Worm (Caenorhabditis elegans) whole organism, young adult: ENCODE results near the gene ldb-1.

ENCODE experiments used
- B0019.2 ChIP-seq: fragments of 200-800 bp; sonication (Bioruptor generic); conservative IDR thresholded peaks from 2 replicates; pipeline ENCODE4 v1.3.6; 2022; ENCODE audit warnings: missing genetic modification reagents, missing genetic modification characterization, missing compliant biosample characterization
- B0035.1 ChIP-seq: sonication (generic microtip); optimal IDR thresholded peaks from 2 replicates; lab custom pipeline; 2016; ENCODE audit warnings: missing genetic modification characterization, mild to moderate bottlenecking, missing compliant biosample characterization, missing genotype, missing genetic modification reagents
- B0261.1 ChIP-seq: sonication (generic microtip); optimal IDR thresholded peaks from 2 replicates; lab custom pipeline; 2016; ENCODE audit warnings: mild to moderate bottlenecking, missing genetic modification characterization, moderate library complexity, missing compliant biosample characterization
- C06A6.2 ChIP-seq: fragments of 200-800 bp; sonication (Bioruptor generic); conservative IDR thresholded peaks from 2 replicates; pipeline ENCODE4 v1.3.6; 2022; ENCODE audit warnings: missing genetic modification characterization, missing compliant biosample characterization
- F22D6.2 ChIP-seq: sonication (generic microtip); optimal IDR thresholded peaks from 2 replicates; lab custom pipeline; 2016; ENCODE audit warnings: mild to moderate bottlenecking, missing genetic modification characterization, missing compliant biosample characterization
- F33H1.4 ChIP-seq: fragments of 200-800 bp; sonication (Bioruptor generic); IDR thresholded peaks from 2 replicates; pipeline ENCODE4 v1.3.6; 2022; ENCODE audit warnings: missing genetic modification reagents, missing genetic modification characterization, missing compliant biosample characterization
- F37B4.10 ChIP-seq: fragments of 200-800 bp; sonication (Bioruptor generic); IDR thresholded peaks from 2 replicates; pipeline ENCODE4 v1.3.6; 2022; ENCODE audit warnings: missing genetic modification characterization, missing compliant biosample characterization
- F57C9.4 ChIP-seq: sonication (generic microtip); optimal IDR thresholded peaks from 2 replicates; lab custom pipeline; 2017; ENCODE audit warnings: mild to moderate bottlenecking, missing genetic modification characterization, missing compliant biosample characterization
- K11D2.4 ChIP-seq: fragments of 200-800 bp; sonication (Bioruptor generic); IDR thresholded peaks from 2 replicates; pipeline ENCODE4 v1.3.6; 2022; ENCODE audit warnings: missing genetic modification reagents, missing genetic modification characterization, missing compliant biosample characterization
- T26A5.8 ChIP-seq: sonication (generic microtip); optimal IDR thresholded peaks from 2 replicates; lab custom pipeline; 2016; ENCODE audit warnings: missing genetic modification characterization, missing compliant biosample characterization
- attf-3 ChIP-seq: fragments of 200-800 bp; sonication (Bioruptor generic); conservative IDR thresholded peaks from 2 replicates; pipeline ENCODE4 v1.3.6; 2022; ENCODE audit warnings: missing genetic modification reagents, missing genetic modification characterization, missing compliant biosample characterization
- cebp-1 ChIP-seq, 2 experiments: fragments of 200-800 bp in 1 of 2; sonication (Bioruptor generic) in 1 of 2; sonication (generic microtip) in 1 of 2; IDR thresholded peaks in 1 of 2; optimal IDR thresholded peaks in 1 of 2; 2 replicates each; pipeline versions ENCODE4 v1.3.6 to Lab custom; 2017 to 2022; ENCODE audit warnings: missing compliant biosample characterization in 2 of 2, missing genetic modification characterization in 2 of 2, mild to moderate bottlenecking in 1 of 2, missing genetic modification reagents in 1 of 2, moderate library complexity in 1 of 2
- ceh-100 ChIP-seq: fragments of 200-800 bp; sonication (Bioruptor generic); IDR thresholded peaks from 2 replicates; pipeline ENCODE4 v1.3.6; 2022; ENCODE audit warnings: missing genetic modification reagents, missing genetic modification characterization, missing compliant biosample characterization
- ceh-27 ChIP-seq: fragments of 200-800 bp; sonication (Bioruptor generic); optimal IDR thresholded peaks from 2 replicates; lab custom pipeline; 2018; ENCODE audit warnings: mild to moderate bottlenecking, missing genetic modification characterization, moderate library complexity, missing compliant biosample characterization
- dpff-1 ChIP-seq: sonication (generic microtip); optimal IDR thresholded peaks from 2 replicates; lab custom pipeline; 2017; ENCODE audit warnings: mild to moderate bottlenecking, missing genetic modification characterization, missing compliant biosample characterization
- egrh-3 ChIP-seq: fragments of 200-800 bp; sonication (Bioruptor generic); IDR thresholded peaks from 2 replicates; pipeline ENCODE4 v1.3.6; 2022; ENCODE audit warnings: missing genetic modification reagents, missing genetic modification characterization, missing compliant biosample characterization
- ekl-4 ChIP-seq: fragments of 200-800 bp; sonication (Bioruptor generic); IDR thresholded peaks from 2 replicates; pipeline ENCODE4 v1.3.6; 2022; ENCODE audit warnings: missing genetic modification reagents, missing genetic modification characterization, missing compliant biosample characterization
- gei-17 ChIP-seq: fragments of 200-800 bp; sonication (Bioruptor generic); optimal IDR thresholded peaks from 2 replicates; lab custom pipeline; 2018; ENCODE audit warnings: mild to moderate bottlenecking, missing genetic modification characterization, missing compliant biosample characterization
- him-1 ChIP-seq: sonication (generic microtip); optimal IDR thresholded peaks from 2 replicates; lab custom pipeline; 2016; ENCODE audit warnings: missing genotype, missing genetic modification reagents, missing genetic modification characterization, missing compliant biosample characterization
- hmg-20 ChIP-seq: fragments of 200-800 bp; sonication (Bioruptor generic); IDR thresholded peaks from 2 replicates; pipeline ENCODE4 v1.3.6; 2022; ENCODE audit warnings: missing genetic modification reagents, missing genetic modification characterization, missing compliant biosample characterization
- madf-8 ChIP-seq: fragments of 200-800 bp; sonication (Bioruptor generic); conservative IDR thresholded peaks from 2 replicates; pipeline ENCODE4 v1.3.6; 2022; ENCODE audit warnings: missing genetic modification reagents, missing genetic modification characterization, missing compliant biosample characterization
- mel-28 ChIP-seq: sonication (generic microtip); optimal IDR thresholded peaks from 2 replicates; lab custom pipeline; 2016; ENCODE audit warnings: borderline replicate concordance, mild to moderate bottlenecking, missing genetic modification characterization, missing compliant biosample characterization
- nfyb-1 ChIP-seq: fragments of 200-800 bp; sonication (Bioruptor generic); IDR thresholded peaks from 2 replicates; pipeline ENCODE4 v1.3.6; 2022; ENCODE audit warnings: missing genetic modification reagents, missing genetic modification characterization, missing compliant biosample characterization
- nhr-179 ChIP-seq: sonication (generic microtip); optimal IDR thresholded peaks from 2 replicates; lab custom pipeline; 2016; ENCODE audit warnings: mild to moderate bottlenecking, missing genetic modification characterization, missing compliant biosample characterization
- nhr-27 ChIP-seq: fragments of 200-800 bp; sonication (Bioruptor generic); optimal IDR thresholded peaks from 2 replicates; lab custom pipeline; 2018; ENCODE audit warnings: mild to moderate bottlenecking, missing genetic modification characterization, moderate library complexity, missing compliant biosample characterization
- nhr-90 ChIP-seq: sonication (generic microtip); optimal IDR thresholded peaks from 2 replicates; lab custom pipeline; 2016; ENCODE audit warnings: missing genotype, mild to moderate bottlenecking, missing genetic modification characterization, missing compliant biosample characterization
- pbrm-1 ChIP-seq: fragments of 200-800 bp; sonication (Bioruptor generic); IDR thresholded peaks from 2 replicates; pipeline ENCODE4 v1.3.6; 2022; ENCODE audit warnings: missing genetic modification reagents, missing genetic modification characterization, missing compliant biosample characterization
- snpc-4 ChIP-seq, 5 experiments: fragments of 150-350 bp in 1 of 5; sonication (generic microtip) in 4 of 5; optimal IDR thresholded peaks; 2 replicates each; lab custom pipeline; 2014 to 2018; ENCODE audit warnings: missing genetic modification characterization in 5 of 5, missing biosample characterization in 3 of 5, antibody characterized with exemption in 2 of 5, mild to moderate bottlenecking in 2 of 5, missing compliant biosample characterization in 2 of 5, missing genotype in 2 of 5, moderate library complexity in 2 of 5, missing genetic modification reagents in 1 of 5
- tbp1 ChIP-seq: fragments of 200-800 bp; sonication (Bioruptor generic); optimal IDR thresholded peaks from 2 replicates; lab custom pipeline; 2018; ENCODE audit warnings: mild to moderate bottlenecking, missing genetic modification characterization, missing compliant biosample characterization
- zfh-2 ChIP-seq: fragments of 200-800 bp; sonication (Bioruptor generic); conservative IDR thresholded peaks from 2 replicates; pipeline ENCODE4 v1.3.6; 2022; ENCODE audit warnings: missing genetic modification reagents, missing genetic modification characterization, missing compliant biosample characterization
- zim-3 ChIP-seq: sonication (generic microtip); optimal IDR thresholded peaks from 2 replicates; lab custom pipeline; 2017; ENCODE audit warnings: mild to moderate bottlenecking, missing genetic modification characterization, moderate library complexity, missing compliant biosample characterization

ldb-1 gene

DNA sequence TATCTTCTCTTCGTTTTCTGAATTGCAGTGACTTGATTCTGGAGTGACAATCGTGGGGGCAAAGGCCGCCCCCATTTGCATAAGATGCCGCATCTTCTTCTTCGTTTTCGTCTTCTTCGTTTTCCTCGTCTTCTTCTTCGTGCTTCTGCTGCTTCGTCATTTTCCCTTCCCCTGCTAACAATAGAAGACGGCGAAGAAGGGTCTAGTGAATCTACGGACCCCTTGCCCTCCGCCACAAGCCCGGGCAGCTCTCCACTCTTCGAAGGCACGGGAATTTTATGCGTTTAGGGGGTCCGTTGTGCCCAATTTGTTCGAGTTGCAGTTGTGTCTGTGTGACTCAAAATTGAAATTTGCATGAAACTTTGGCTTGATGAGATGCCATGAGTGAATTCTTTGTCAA lies 3.2 kb downstream of the ldb-1 start (continued):
- no peak for TF ChIP-seq ceh-100 (GFP tag; lab: Robert Waterston, UW)
- no peak for TF ChIP-seq nhr-27 (tag; lab: Kevin White, UChicago)
- 0 out of 2 replicates have a peak, but pooled peaks have one; percentile 11 for TF ChIP-seq pbrm-1 (GFP tag; lab: Robert Waterston, UW)
- TF ChIP-seq nfyb-1, result 0 out of 2 replicates have a peak, but pooled peaks have one; percentile 38
- TF ChIP-seq K11D2.4 (GFP tag; lab: Robert Waterston, UW), result no peak
- no peak for TF ChIP-seq F22D6.2 (tag; lab: Kevin White, UChicago)
- TF ChIP-seq egrh-3 (GFP tag; lab: Robert Waterston, UW), result no peak
- no peak for TF ChIP-seq hmg-20 (GFP tag; lab: Robert Waterston, UW)
- TF ChIP-seq him-1 (tag; lab: Kevin White, UChicago), result no peak
- no peak for TF ChIP-seq B0261.1 (tag; lab: Kevin White, UChicago)
- no peak for TF ChIP-seq cebp-1 (GFP tag; IDR thresholded peaks at IDR 0.05; lab: Robert Waterston, UW)
- no peak for TF ChIP-seq cebp-1 (tag; optimal IDR thresholded peaks at IDR 0.05; lab: Kevin White, UChicago)

- TF ChIP-seq snpc-4 (GFP tag; optimal IDR thresholded peaks at IDR 0.05; lab: Kevin White, UChicago), result no peak
- TF ChIP-seq snpc-4 (tag; optimal IDR thresholded peaks at IDR 0.05; lab: Kevin White, UChicago), result no peak
- no peak for TF ChIP-seq F57C9.4 (tag; lab: Kevin White, UChicago)
- no peak for TF ChIP-seq C06A6.2
- no peak for TF ChIP-seq B0261.1 (tag; lab: Kevin White, UChicago)
- no peak for TF ChIP-seq ekl-4
- TF ChIP-seq dpff-1 (tag; lab: Kevin White, UChicago), result no peak
- no peak for TF ChIP-seq F22D6.2 (tag; lab: Kevin White, UChicago)
- no peak for TF ChIP-seq zim-3
- no peak for TF ChIP-seq tbp1
- TF ChIP-seq madf-8 (GFP tag; lab: Robert Waterston, UW), result no peak
- no peak for TF ChIP-seq nfyb-1
- no peak for TF ChIP-seq gei-17 (GFP tag; lab: Kevin White, UChicago)
- no peak for TF ChIP-seq T26A5.8 (tag; lab: Kevin White, UChicago)
- no peak for TF ChIP-seq F33H1.4
- TF ChIP-seq egrh-3 (GFP tag; lab: Robert Waterston, UW), result no peak
Measured at ce11 chrX:11032412-11032811, 3.7 kb downstream of the ldb-1 start.

ce11 chrX:11033128-11033951 lies 4.6 kb downstream of the ldb-1 start:
- no peak for TF ChIP-seq K11D2.4 (GFP tag; lab: Robert Waterston, UW)
- no peak for TF ChIP-seq nhr-179
- no peak for TF ChIP-seq attf-3
- no peak for TF ChIP-seq mel-28 (tag; lab: Kevin White, UChicago)
- TF ChIP-seq ceh-27, result no peak
- TF ChIP-seq B0035.1 (tag; lab: Kevin White, UChicago), result no peak
- TF ChIP-seq nhr-90 (tag; lab: Kevin White, UChicago), result no peak
- 0 out of 2 replicates have a peak, but pooled peaks have one; percentile 47 for TF ChIP-seq F37B4.10 (GFP tag; lab: Robert Waterston, UW)
- TF ChIP-seq B0019.2 (GFP tag; lab: Robert Waterston, UW), result no peak
- TF ChIP-seq zfh-2 (GFP tag; lab: Robert Waterston, UW), result 0 out of 2 replicates have a peak, but pooled peaks have one; percentile 18

ce11 chrX:11033952-11034287 lies 5.2 kb downstream of the ldb-1 start:
- TF ChIP-seq nhr-27 (tag; lab: Kevin White, UChicago), result no peak
- no peak for TF ChIP-seq madf-8 (GFP tag; lab: Robert Waterston, UW)
